Worm (Caenorhabditis elegans): Measurements from ENCODE around the gene F58B4.7.

The F58B4.7 gene

DNA sequence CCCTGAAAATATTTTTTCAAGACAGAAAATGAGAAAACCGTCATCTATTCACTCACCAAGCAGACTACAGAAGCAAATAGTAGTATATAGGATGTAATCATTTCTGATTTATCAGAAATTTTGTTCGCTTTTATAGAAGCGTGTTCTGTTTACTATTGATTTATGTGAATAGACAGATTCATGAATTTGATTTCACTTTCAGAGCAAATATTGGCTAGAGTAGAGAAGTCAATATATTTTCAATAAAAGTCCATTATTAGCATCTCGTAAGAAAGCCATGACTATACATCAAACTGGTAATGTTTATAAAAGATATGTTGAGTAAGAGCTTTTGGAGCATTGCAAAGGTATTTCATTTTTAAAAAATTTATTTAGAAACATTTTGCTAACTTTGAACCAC is 8.1 kb upstream of the F58B4.7 start, which contains the start of gene scvp-1:
scvp-1 (minus strand) TSS at position 101 of the 400 bp plus-strand sequence.
- TF ChIP-seq aptf-2 (GFP tag; conservative IDR thresholded peaks at IDR 0.05) (no peak), pbrm-1 (GFP tag; IDR thresholded peaks at IDR 0.05) (no peak), hmg-1.2 (GFP tag; IDR thresholded peaks at IDR 0.05) (no peak), nfya-1 (tag; optimal IDR thresholded peaks at IDR 0.05; ENCODE audit: borderline replicate concordance, insufficient read depth) (no peak), gei-17 (GFP tag; optimal IDR thresholded peaks at IDR 0.05) (no peak), let-526 (GFP tag; IDR thresholded peaks at IDR 0.05) (no peak), lin-35 (GFP tag; optimal IDR thresholded peaks at IDR 0.05) (no peak), dpl-1 (GFP tag; optimal IDR thresholded peaks at IDR 0.05) (no peak), ztf-3 (GFP tag; optimal IDR thresholded peaks at IDR 0.05) (no peak), madf-6 (GFP tag; IDR thresholded peaks at IDR 0.05) (no peak), unc-62 (GFP tag; optimal IDR thresholded peaks at IDR 0.05) (no peak), bed-1 (GFP tag; IDR thresholded peaks at IDR 0.05) (no peak), Y67H2A.10 (GFP tag; conservative IDR thresholded peaks at IDR 0.05) (no peak)

DNA sequence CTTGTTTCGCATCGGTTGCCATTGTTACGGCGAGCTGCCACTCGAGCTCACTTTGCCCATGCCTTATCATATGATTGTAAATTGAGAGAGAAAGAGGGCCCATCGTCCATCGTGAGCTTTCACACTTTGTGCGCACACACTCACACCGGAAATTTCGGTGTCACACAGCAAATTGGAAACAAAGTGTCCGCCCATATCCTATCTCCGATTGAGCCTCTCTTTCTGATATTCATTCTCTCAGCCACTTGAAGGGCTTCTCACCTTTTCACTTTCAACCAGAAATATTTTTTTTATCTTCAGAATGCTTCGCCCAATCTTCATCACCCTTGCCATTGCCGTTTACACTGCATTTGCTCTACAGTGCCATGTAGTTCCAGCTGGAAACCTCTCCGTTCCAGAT is 6.4 kb upstream of the F58B4.7 start, which contains the start of gene F58B4.3:
F58B4.3 (plus strand) TSS at position 301 of the 400 bp plus-strand sequence.
- TF ChIP-seq repo-1 (tag; optimal IDR thresholded peaks at IDR 0.05) = no peak
- no peak for TF ChIP-seq ceh-79 (tag; optimal IDR thresholded peaks at IDR 0.05)
- no peak for TF ChIP-seq B0035.1 (tag; optimal IDR thresholded peaks at IDR 0.05)
- no peak for TF ChIP-seq madf-3 (GFP tag; IDR thresholded peaks at IDR 0.05)
- no peak for TF ChIP-seq B0336.3 (GFP tag; IDR thresholded peaks at IDR 0.05)
- TF ChIP-seq pha-4 (tag; optimal IDR thresholded peaks at IDR 0.05) = no peak
- no peak for TF ChIP-seq ztf-25 (GFP tag; IDR thresholded peaks at IDR 0.05)
- TF ChIP-seq Y53F4B.3 (GFP tag; IDR thresholded peaks at IDR 0.05) = no peak
- no peak for TF ChIP-seq nhr-27 (tag; optimal IDR thresholded peaks at IDR 0.05)
- TF ChIP-seq snpc-1.3 (tag; optimal IDR thresholded peaks at IDR 0.05; ENCODE audit: insufficient read depth) = no peak
- no peak for TF ChIP-seq let-607 (tag; optimal IDR thresholded peaks at IDR 0.05)
- TF ChIP-seq C17E4.6 (GFP tag; IDR thresholded peaks at IDR 0.05) = no peak
- no peak for TF ChIP-seq bed-2 (GFP tag; IDR thresholded peaks at IDR 0.05)
- no peak for TF ChIP-seq unc-130 (GFP tag; optimal IDR thresholded peaks at IDR 0.05)
- TF ChIP-seq F57C9.4 (tag; optimal IDR thresholded peaks at IDR 0.05) = no peak
- no peak for TF ChIP-seq nfya-1 (tag; optimal IDR thresholded peaks at IDR 0.05; ENCODE audit: borderline replicate concordance, insufficient read depth)
- no peak for TF ChIP-seq ekl-4 (GFP tag; IDR thresholded peaks at IDR 0.05)
- no peak for TF ChIP-seq nhr-90 (tag; optimal IDR thresholded peaks at IDR 0.05)

DNA sequence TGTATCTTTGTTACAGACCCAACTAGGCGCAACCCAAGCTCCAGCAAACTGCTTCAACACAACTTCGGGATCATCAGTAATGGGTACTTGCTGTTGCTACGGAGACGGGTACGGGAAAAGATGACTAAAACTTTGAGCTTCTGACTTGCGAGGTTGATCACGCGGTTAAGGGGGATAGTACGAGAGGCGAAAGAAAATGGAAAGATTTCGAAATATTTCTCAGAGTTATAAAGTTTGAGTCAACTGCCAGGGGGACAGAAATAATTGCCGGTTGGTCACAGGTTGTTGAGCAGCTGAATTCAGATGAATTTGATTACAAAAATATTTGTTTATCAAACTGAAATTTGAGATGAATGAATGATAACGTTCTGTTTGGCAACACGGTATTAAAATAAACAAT is 2.5 kb upstream of the F58B4.7 start:
- TF ChIP-seq somi-1 (GFP tag; optimal IDR thresholded peaks at IDR 0.05) = no peak
- TF ChIP-seq nhr-27 (tag; optimal IDR thresholded peaks at IDR 0.05) = no peak
- TF ChIP-seq lsl-1 (GFP tag; optimal IDR thresholded peaks at IDR 0.05) = no peak
- no peak for TF ChIP-seq nhr-90 (tag; optimal IDR thresholded peaks at IDR 0.05)
- no peak for TF ChIP-seq atf-7 (tag; optimal IDR thresholded peaks at IDR 0.05)
- no peak for TF ChIP-seq let-607 (tag; optimal IDR thresholded peaks at IDR 0.05)
- no peak for TF ChIP-seq madf-3 (GFP tag; IDR thresholded peaks at IDR 0.05)
- no peak for TF ChIP-seq egl-44 (GFP tag; IDR thresholded peaks at IDR 0.05)
- no peak for TF ChIP-seq ceh-58 (GFP tag; IDR thresholded peaks at IDR 0.05)

DNA sequence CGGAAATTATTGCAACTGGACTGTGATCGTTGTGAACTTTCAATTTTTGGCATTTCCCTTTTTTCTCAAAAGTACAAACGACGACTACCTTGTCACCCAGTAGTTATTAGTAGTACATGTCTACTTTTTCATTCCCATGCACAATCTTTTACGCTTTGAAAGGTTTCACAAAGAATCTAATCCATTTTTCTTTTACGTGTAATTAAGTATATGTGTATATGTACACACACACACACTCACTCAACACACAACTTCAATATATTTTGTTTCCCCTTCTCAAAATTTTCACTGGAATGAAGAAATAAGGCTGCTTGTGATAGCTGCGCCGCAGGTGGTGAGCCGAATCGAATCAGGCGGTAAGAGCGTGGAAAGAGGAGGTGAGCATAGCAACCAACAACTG is 1.6 kb upstream of the F58B4.7 start, which contains the start of gene F58B4.6:
F58B4.6 (plus strand) TSS at position 301 of the 400 bp plus-strand sequence.
- TF ChIP-seq ama-1 (optimal IDR thresholded peaks at IDR 0.05) (no peak), ama-1 (GFP tag; optimal IDR thresholded peaks at IDR 0.05) (no peak), lin-26 (GFP tag; IDR thresholded peaks at IDR 0.05) (no peak), F55B11.4 (tag; optimal IDR thresholded peaks at IDR 0.05; ENCODE audit: borderline replicate concordance, insufficient read depth) (no peak), madf-8 (GFP tag; conservative IDR thresholded peaks at IDR 0.05) (no peak), mes-4 (tag; optimal IDR thresholded peaks at IDR 0.05) (no peak), madf-6 (GFP tag; IDR thresholded peaks at IDR 0.05) (no peak), F52B5.7 (tag; optimal IDR thresholded peaks at IDR 0.05) (no peak), lin-54 (GFP tag; optimal IDR thresholded peaks at IDR 0.05) (no peak), tlf-1 (GFP tag; optimal IDR thresholded peaks at IDR 0.05) (no peak), F57A8.1 (GFP tag; optimal IDR thresholded peaks at IDR 0.05) (no peak), aptf-3 (GFP tag; IDR thresholded peaks at IDR 0.05) (no peak), mcd-1 (GFP tag; IDR thresholded peaks at IDR 0.05) (no peak)

All from whole organism, young adult.